Worm (Caenorhabditis elegans) whole organism, L1 larva: ENCODE measurements around the gene sup-26.

ENCODE experiments used
- ama-1 ChIP-seq: fragments of 150-350 bp; optimal IDR thresholded peaks from 2 replicates; lab custom pipeline; 2014
- ceh-63 ChIP-seq: fragments of 200-800 bp; sonication (Bioruptor generic); optimal IDR thresholded peaks from 2 replicates; lab custom pipeline; 2018; ENCODE audit warnings: mild to moderate bottlenecking, missing genetic modification characterization, missing compliant biosample characterization
- ces-1 ChIP-seq: fragments of 150-350 bp; optimal IDR thresholded peaks from 2 replicates; lab custom pipeline; 2014; ENCODE audit warnings: missing biosample characterization, missing genetic modification reagents, missing genetic modification characterization
- elt-2 ChIP-seq: sonication (generic microtip); optimal IDR thresholded peaks from 2 replicates; lab custom pipeline; 2016; ENCODE audit warnings: missing genetic modification characterization, mild to moderate bottlenecking, inconsistent platforms, missing compliant biosample characterization, missing genetic modification reagents
- fos-1 ChIP-seq: fragments of 150-350 bp; optimal IDR thresholded peaks from 2 replicates; lab custom pipeline; 2014; ENCODE audit warnings: missing biosample characterization, missing genetic modification characterization
- lin-13 ChIP-seq: fragments of 150-350 bp; optimal IDR thresholded peaks from 2 replicates; lab custom pipeline; 2014; ENCODE audit warnings: missing biosample characterization, missing genetic modification reagents, missing genetic modification characterization
- nhr-237 ChIP-seq: fragments of 150-350 bp; optimal IDR thresholded peaks from 2 replicates; lab custom pipeline; 2014; ENCODE audit warnings: missing biosample characterization, missing genetic modification characterization
- nhr-77 ChIP-seq: fragments of 150-350 bp; optimal IDR thresholded peaks from 2 replicates; lab custom pipeline; 2014; ENCODE audit warnings: missing biosample characterization, missing genetic modification characterization
- unc-62 ChIP-seq: fragments of 150-350 bp; optimal IDR thresholded peaks from 2 replicates; lab custom pipeline; 2014; ENCODE audit warnings: missing biosample characterization, missing genetic modification reagents, missing genetic modification characterization

- TF ChIP-seq fos-1 (tag; lab: Kevin White, UChicago) (no peak), nhr-77 (no peak), nhr-237 (tag; lab: Kevin White, UChicago) (no peak), ces-1 (GFP tag; lab: Kevin White, UChicago) (no peak), lin-13 (GFP tag; lab: Kevin White, UChicago) (no peak), ama-1 (lab: Kevin White, UChicago) (no peak), elt-2 (no peak), unc-62 (GFP tag; lab: Kevin White, UChicago) (no peak), ceh-63 (GFP tag; lab: Kevin White, UChicago) (no peak)
Observed at ce11 chrIII:4228008-4228407, 52.0 kb downstream of the sup-26 start, which contains the start of gene mpk-1.
